Worm (Caenorhabditis elegans) whole organism, L1 larva: ENCODE measurements around the gene H20J04.1.
A peak's percentile ranks its signal among the peaks of the same experiment; 100 is the strongest.

Experiments
- C04F5.9 ChIP-seq: sonication (generic microtip); optimal IDR thresholded peaks from 2 replicates; lab custom pipeline; 2016; ENCODE audit warnings: missing genetic modification characterization, missing compliant biosample characterization
- C16A3.4 ChIP-seq: fragments of 150-350 bp; optimal IDR thresholded peaks from 2 replicates; lab custom pipeline; 2014; ENCODE audit warnings: missing biosample characterization, missing genetic modification characterization
- C34B4.2 ChIP-seq: sonication (generic microtip); optimal IDR thresholded peaks from 2 replicates; lab custom pipeline; 2017; ENCODE audit warnings: mild to moderate bottlenecking, missing genetic modification characterization, missing compliant biosample characterization
- F16B12.6 ChIP-seq: fragments of 150-350 bp; optimal IDR thresholded peaks from 2 replicates; lab custom pipeline; 2014; ENCODE audit warnings: missing biosample characterization, missing genetic modification characterization
- alr-1 ChIP-seq: fragments of 200-800 bp; sonication (Bioruptor generic); optimal IDR thresholded peaks from 2 replicates; lab custom pipeline; 2018; ENCODE audit warnings: borderline replicate concordance, mild to moderate bottlenecking, missing genetic modification characterization, missing compliant biosample characterization
- aly-2 ChIP-seq: fragments of 150-350 bp; optimal IDR thresholded peaks from 2 replicates; lab custom pipeline; 2014; ENCODE audit warnings: missing biosample characterization, missing genetic modification characterization
- blmp-1 ChIP-seq: fragments of 150-350 bp; optimal IDR thresholded peaks from 2 replicates; lab custom pipeline; 2014; ENCODE audit warnings: missing biosample characterization, missing genetic modification characterization
- ceh-82 ChIP-seq, 3 experiments: fragments of 150-350 bp in 1 of 3; sonication (generic microtip) in 2 of 3; optimal IDR thresholded peaks; 2 replicates each; lab custom pipeline; 2014 to 2017; ENCODE audit warnings: missing biosample characterization in 3 of 3, missing genetic modification characterization in 3 of 3
- ceh-88 ChIP-seq: fragments of 200-800 bp; sonication (Bioruptor generic); IDR thresholded peaks from 2 replicates; pipeline ENCODE4 v1.3.6; 2022; ENCODE audit warnings: missing genetic modification characterization, missing compliant biosample characterization
- efl-1 ChIP-seq, 4 experiments: fragments of 150-350 bp; optimal IDR thresholded peaks in 3 of 4; peaks in 1 of 4; 1 replicate in 1 of 4; 2 replicates in 3 of 4; lab custom pipeline; 2014; ENCODE audit warnings: missing biosample characterization in 2 of 4, missing genetic modification characterization in 2 of 4, missing genetic modification reagents in 2 of 4
- egl-13 ChIP-seq: sonication (generic microtip); optimal IDR thresholded peaks from 2 replicates; lab custom pipeline; 2016; ENCODE audit warnings: missing genotype, missing genetic modification reagents, missing genetic modification characterization, missing compliant biosample characterization
- elt-2 ChIP-seq: sonication (generic microtip); optimal IDR thresholded peaks from 2 replicates; lab custom pipeline; 2016; ENCODE audit warnings: missing genetic modification characterization, mild to moderate bottlenecking, inconsistent platforms, missing compliant biosample characterization, missing genetic modification reagents
- fkh-10 ChIP-seq: sonication (generic microtip); optimal IDR thresholded peaks from 2 replicates; lab custom pipeline; 2017; ENCODE audit warnings: missing biosample characterization, missing genetic modification reagents, missing genetic modification characterization
- fos-1 ChIP-seq: fragments of 150-350 bp; optimal IDR thresholded peaks from 2 replicates; lab custom pipeline; 2014; ENCODE audit warnings: missing biosample characterization, missing genetic modification characterization
- grh-1 ChIP-seq: fragments of 200-800 bp; sonication (Bioruptor generic); IDR thresholded peaks from 2 replicates; pipeline ENCODE4 v1.3.6; 2022; ENCODE audit warnings: missing genetic modification reagents, missing genetic modification characterization, missing compliant biosample characterization
- hlh-17 ChIP-seq: fragments of 200-800 bp; sonication (Bioruptor generic); optimal IDR thresholded peaks from 2 replicates; lab custom pipeline; 2018; ENCODE audit warnings: missing genetic modification characterization, mild to moderate bottlenecking, missing compliant biosample characterization, moderate library complexity, borderline replicate concordance
- hpl-2 ChIP-seq: fragments of 150-350 bp; optimal IDR thresholded peaks from 2 replicates; lab custom pipeline; 2014; ENCODE audit warnings: missing biosample characterization, missing genetic modification reagents, missing genetic modification characterization
- isw-1 ChIP-seq: fragments of 200-800 bp; sonication (Bioruptor generic); IDR thresholded peaks from 2 replicates; pipeline ENCODE4 v1.3.6; 2022; ENCODE audit warnings: missing genetic modification characterization, missing compliant biosample characterization
- jun-1 ChIP-seq: fragments of 150-350 bp; optimal IDR thresholded peaks from 2 replicates; lab custom pipeline; 2014; ENCODE audit warnings: missing biosample characterization, missing genetic modification reagents, missing genetic modification characterization
- lin-13 ChIP-seq: fragments of 150-350 bp; optimal IDR thresholded peaks from 2 replicates; lab custom pipeline; 2014; ENCODE audit warnings: missing biosample characterization, missing genetic modification reagents, missing genetic modification characterization
- lin-14 ChIP-seq: fragments of 200-800 bp; sonication (Bioruptor generic); optimal IDR thresholded peaks from 2 replicates; lab custom pipeline; 2018; ENCODE audit warnings: mild to moderate bottlenecking, missing genetic modification characterization, moderate library complexity, missing compliant biosample characterization
- lin-35 ChIP-seq, 2 experiments: fragments of 150-350 bp; optimal IDR thresholded peaks; 2 replicates each; lab custom pipeline; 2014; ENCODE audit warnings: missing biosample characterization in 2 of 2, missing genetic modification characterization in 2 of 2, missing genetic modification reagents in 2 of 2
- lir-3 ChIP-seq: sonication (generic microtip); optimal IDR thresholded peaks from 2 replicates; lab custom pipeline; 2016; ENCODE audit warnings: mild to moderate bottlenecking, missing genetic modification characterization, moderate library complexity, missing compliant biosample characterization; ENCODE audit not compliant: poor library complexity
- lsy-2 ChIP-seq, 2 experiments: fragments of 150-350 bp; optimal IDR thresholded peaks; 2 replicates each; lab custom pipeline; 2014; ENCODE audit warnings: missing biosample characterization in 2 of 2, missing genetic modification characterization in 2 of 2
- nhr-12 ChIP-seq: sonication (generic microtip); optimal IDR thresholded peaks from 2 replicates; lab custom pipeline; 2017; ENCODE audit warnings: missing biosample characterization, missing genetic modification characterization
- nhr-19 ChIP-seq: fragments of 200-800 bp; sonication (Bioruptor generic); conservative IDR thresholded peaks from 2 replicates; pipeline ENCODE4 v1.3.6; 2022; ENCODE audit warnings: missing genetic modification characterization, missing compliant biosample characterization
- nhr-20 ChIP-seq: sonication (generic microtip); optimal IDR thresholded peaks from 2 replicates; lab custom pipeline; 2016; ENCODE audit warnings: mild to moderate bottlenecking, missing genetic modification characterization, missing compliant biosample characterization
- nhr-237 ChIP-seq: fragments of 150-350 bp; optimal IDR thresholded peaks from 2 replicates; lab custom pipeline; 2014; ENCODE audit warnings: missing biosample characterization, missing genetic modification characterization
- nhr-28 ChIP-seq: fragments of 150-350 bp; optimal IDR thresholded peaks from 2 replicates; lab custom pipeline; 2014; ENCODE audit warnings: missing biosample characterization, missing genetic modification characterization
- nhr-47 ChIP-seq: sonication (generic microtip); optimal IDR thresholded peaks from 2 replicates; lab custom pipeline; 2016; ENCODE audit warnings: mild to moderate bottlenecking, missing genetic modification characterization, moderate library complexity, missing compliant biosample characterization
- nhr-85 ChIP-seq: sonication (generic microtip); peaks from one replicate; lab custom pipeline; 2016; ENCODE audit warnings: missing genetic modification characterization, inconsistent platforms, missing compliant biosample characterization
- pax-3 ChIP-seq: fragments of 200-800 bp; sonication (Bioruptor generic); optimal IDR thresholded peaks from 2 replicates; lab custom pipeline; 2018; ENCODE audit warnings: mild to moderate bottlenecking, missing genetic modification characterization, moderate library complexity, missing compliant biosample characterization
- pqm-1 ChIP-seq: sonication (generic microtip); optimal IDR thresholded peaks from 3 replicates; lab custom pipeline; 2017; ENCODE audit warnings: missing biosample characterization, missing genetic modification characterization
- rnt-1 ChIP-seq: sonication (generic microtip); optimal IDR thresholded peaks from 2 replicates; lab custom pipeline; 2016; ENCODE audit warnings: mild to moderate bottlenecking, missing genetic modification characterization, moderate library complexity, missing compliant biosample characterization
- sup-37 ChIP-seq: fragments of 200-800 bp; sonication (Bioruptor generic); optimal IDR thresholded peaks from 2 replicates; lab custom pipeline; 2018; ENCODE audit warnings: mild to moderate bottlenecking, missing genetic modification characterization, missing compliant biosample characterization
- swsn-7 ChIP-seq: sonication (generic microtip); optimal IDR thresholded peaks from 2 replicates; lab custom pipeline; 2016; ENCODE audit warnings: missing genetic modification characterization, missing compliant biosample characterization
- tbx-2 ChIP-seq: sonication (generic microtip); optimal IDR thresholded peaks from 2 replicates; lab custom pipeline; 2016; ENCODE audit warnings: missing genetic modification characterization, missing compliant biosample characterization
- tlp-1 ChIP-seq: fragments of 150-350 bp; optimal IDR thresholded peaks from 2 replicates; lab custom pipeline; 2014; ENCODE audit warnings: missing biosample characterization, missing genetic modification characterization
- unc-30 ChIP-seq: sonication (generic microtip); optimal IDR thresholded peaks from 2 replicates; lab custom pipeline; 2017; ENCODE audit warnings: missing biosample characterization, missing genetic modification characterization
- unc-98 ChIP-seq: fragments of 200-800 bp; sonication (Bioruptor generic); IDR thresholded peaks from 2 replicates; pipeline ENCODE4 v1.3.6; 2022; ENCODE audit warnings: missing genetic modification characterization, missing compliant biosample characterization
- xbp-1 ChIP-seq: sonication (generic microtip); optimal IDR thresholded peaks from 2 replicates; lab custom pipeline; 2016; ENCODE audit warnings: missing genetic modification characterization, missing compliant biosample characterization
- zag-1 ChIP-seq: fragments of 150-350 bp; optimal IDR thresholded peaks from 2 replicates; lab custom pipeline; 2014; ENCODE audit warnings: missing biosample characterization, missing genetic modification characterization

The H20J04.1 gene

ce11 chrII:4358765-4359164, 3.4 kb downstream of the H20J04.1 start, which contains the start of gene lat-2:
Gene lat-2 (plus strand): TSS chrII:4359065.
- TF ChIP-seq lir-3 (tag; lab: Kevin White, UChicago) (no peak), xbp-1 (no peak), unc-98 (GFP tag; lab: Robert Waterston, UW) (no peak), C16A3.4 (tag; lab: Kevin White, UChicago) (no peak), lin-35 (GFP tag; optimal IDR thresholded peaks at IDR 0.05; lab: Kevin White, UChicago) (no peak), nhr-28 (tag; lab: Kevin White, UChicago) (no peak)

ce11 chrII:4359219-4359618, 3.8 kb downstream of the H20J04.1 start:
- TF ChIP-seq rnt-1 (tag; lab: Kevin White, UChicago) (no peak), unc-98 (GFP tag; lab: Robert Waterston, UW) (no peak), tbx-2 (no peak), efl-1 (optimal IDR thresholded peaks at IDR 0.05; lab: Kevin White, UChicago) (no peak), efl-1 (GFP tag; optimal IDR thresholded peaks at IDR 0.05 in 1 of 2; lab: Kevin White, UChicago) (peak in 1 of 2 experiments; percentile 4), unc-30 (tag; lab: Kevin White, UChicago) (no peak), lin-13 (GFP tag; lab: Kevin White, UChicago) (no peak), nhr-19 (GFP tag; lab: Robert Waterston, UW) (no peak), swsn-7 (tag; lab: Kevin White, UChicago) (no peak), nhr-28 (tag; lab: Kevin White, UChicago) (no peak)
- TF ChIP-seq, all 84 proteins: peak for 1

ce11 chrII:4362088-4362487, 6.7 kb downstream of the H20J04.1 start:
- TF ChIP-seq blmp-1 (tag; lab: Kevin White, UChicago) (no peak), grh-1 (GFP tag; lab: Robert Waterston, UW) (peak; percentile 96), sup-37 (GFP tag; lab: Kevin White, UChicago) (no peak), alr-1 (no peak), isw-1 (no peak), nhr-85 (tag; lab: Kevin White, UChicago) (peak; percentile 63), ceh-82 (tag; optimal IDR thresholded peaks at IDR 0.05; lab: Kevin White, UChicago) (no peak), xbp-1 (no peak), C34B4.2 (tag; lab: Kevin White, UChicago) (no peak), egl-13 (no peak), nhr-20 (tag; lab: Kevin White, UChicago) (peak; percentile 1), lsy-2 (tag; optimal IDR thresholded peaks at IDR 0.05; lab: Kevin White, UChicago) (no peak), aly-2 (no peak), C04F5.9 (tag; lab: Kevin White, UChicago) (no peak), nhr-47 (no peak), swsn-7 (tag; lab: Kevin White, UChicago) (no peak), efl-1 (optimal IDR thresholded peaks at IDR 0.05; lab: Kevin White, UChicago) (no peak), efl-1 (GFP tag; optimal IDR thresholded peaks at IDR 0.05 in 1 of 2; lab: Kevin White, UChicago) (peak in 1 of 2 experiments; percentile 87), jun-1 (tag; lab: Kevin White, UChicago) (peak; percentile 4), tbx-2 (no peak), pax-3 (no peak), lin-14 (peak; percentile 48), ceh-88 (GFP tag; lab: Robert Waterston, UW) (no peak), zag-1 (tag; lab: Kevin White, UChicago) (no peak), fos-1 (tag; lab: Kevin White, UChicago) (no peak)

ce11 chrII:4367923-4368322, 12.5 kb downstream of the H20J04.1 start, which contains the start of gene try-9:
Gene try-9 (plus strand): TSS chrII:4368223.
- TF ChIP-seq hpl-2 (GFP tag; lab: Kevin White, UChicago) (no peak), nhr-237 (tag; lab: Kevin White, UChicago) (no peak), nhr-12 (tag; lab: Kevin White, UChicago) (no peak), F16B12.6 (tag; lab: Kevin White, UChicago) (no peak), pqm-1 (no peak), tlp-1 (tag; lab: Kevin White, UChicago) (no peak), elt-2 (no peak), isw-1 (no peak), fkh-10 (GFP tag; lab: Kevin White, UChicago) (no peak), hlh-17 (GFP tag; lab: Kevin White, UChicago) (no peak), nhr-19 (GFP tag; lab: Robert Waterston, UW) (no peak), nhr-28 (tag; lab: Kevin White, UChicago) (no peak), fos-1 (tag; lab: Kevin White, UChicago) (no peak), nhr-20 (tag; lab: Kevin White, UChicago) (no peak)
